Worm (Caenorhabditis elegans): ENCODE results near the gene dep-1.

ce11 chrII:8973516-8974043 is 46.0 kb downstream of the dep-1 start, which contains the start of gene tomm-40:
- no peak for TF ChIP-seq unc-130 (tag; optimal IDR thresholded peaks at IDR 0.05)
- TF ChIP-seq pax-3 (tag; optimal IDR thresholded peaks at IDR 0.05) = no peak
- no peak for TF ChIP-seq ama-1 (optimal IDR thresholded peaks at IDR 0.05)
- TF ChIP-seq lin-39 (tag; optimal IDR thresholded peaks at IDR 0.05) = no peak
- TF ChIP-seq lir-3 (tag; optimal IDR thresholded peaks at IDR 0.05; ENCODE audit: poor library complexity) = no peak
- no peak for TF ChIP-seq snpc-4 (tag; optimal IDR thresholded peaks at IDR 0.05)
- no peak for TF ChIP-seq lin-15B (tag; optimal IDR thresholded peaks at IDR 0.05)
- TF ChIP-seq pqm-1 (tag; optimal IDR thresholded peaks at IDR 0.05) = no peak
- peak; percentile 34 to 51 for TF ChIP-seq lsy-2 (tag; optimal IDR thresholded peaks at IDR 0.05)
- TF ChIP-seq egl-27 (tag; optimal IDR thresholded peaks at IDR 0.05) = no peak
- TF ChIP-seq ces-1 (GFP tag; optimal IDR thresholded peaks at IDR 0.05) = no peak
- TF ChIP-seq ceh-82 (tag; optimal IDR thresholded peaks at IDR 0.05) = no peak

Measured in whole organism, L1 larva.